Fruit fly (Drosophila melanogaster): ENCODE results near the gene CG31279.

dm6 chr3R:16454192-16454591, 23.7 kb downstream of the CG31279 start, which contains the start of gene CG10405:
- TF ChIP-seq Pif1B (GFP tag; optimal IDR thresholded peaks at IDR 0.05) (no peak), fd96Ca (GFP tag; IDR thresholded peaks at IDR 0.05) (no peak), CG8159 (tag; optimal IDR thresholded peaks at IDR 0.05) (no peak)
